Fruit fly (Drosophila melanogaster) whole organism, embryonic: Measurements from ENCODE around the gene Ldaf1.

ENCODE experiments used
- CG1024 ChIP-seq: fragments of 200-800 bp; sonication (Bioruptor generic); IDR thresholded peaks from 2 replicates; pipeline ENCODE4 v1.3.6; 2022; ENCODE audit warnings: missing biosample characterization, missing genetic modification characterization
- CG12071 ChIP-seq: fragments of 200-800 bp; sonication (Bioruptor generic); optimal IDR thresholded peaks from 3 replicates; lab custom pipeline; 2018; ENCODE audit warnings: missing biosample characterization, mild to moderate bottlenecking, missing genetic modification characterization
- CG12659 ChIP-seq: fragments of 200-800 bp; sonication (Bioruptor generic); optimal IDR thresholded peaks from 3 replicates; lab custom pipeline; 2017; ENCODE audit warnings: mild to moderate bottlenecking, missing biosample characterization, missing genetic modification reagents, missing genetic modification characterization
- CG12769 ChIP-seq: fragments of 200-800 bp; sonication (Bioruptor generic); optimal IDR thresholded peaks from 2 replicates; lab custom pipeline; 2019; ENCODE audit warnings: missing biosample characterization, mild to moderate bottlenecking, missing genetic modification characterization, moderate library complexity
- CG13894 ChIP-seq: fragments of 200-800 bp; sonication (Bioruptor generic); optimal IDR thresholded peaks from 3 replicates; lab custom pipeline; 2018; ENCODE audit warnings: missing biosample characterization, mild to moderate bottlenecking, missing genetic modification characterization, moderate library complexity
- CG14014 ChIP-seq: fragments of 200-800 bp; sonication (Bioruptor generic); IDR thresholded peaks from 2 replicates; pipeline ENCODE4 v1.3.6; 2022; ENCODE audit warnings: missing biosample characterization, missing genetic modification characterization
- CG14441 ChIP-seq: fragments of 200-800 bp; sonication (Bioruptor generic); IDR thresholded peaks from 2 replicates; pipeline ENCODE4 v1.3.6; 2022; ENCODE audit warnings: missing biosample characterization, missing genetic modification characterization
- CG17328 ChIP-seq: fragments of 200-800 bp; sonication (Bioruptor generic); IDR thresholded peaks from 2 replicates; pipeline ENCODE4 v1.3.6; 2022; ENCODE audit warnings: missing biosample characterization, missing genetic modification characterization
- CG17361 ChIP-seq: fragments of 200-800 bp; sonication (Bioruptor generic); IDR thresholded peaks from 3 replicates; pipeline ENCODE4 v1.3.6; 2022; ENCODE audit warnings: missing biosample characterization, missing genetic modification characterization
- CG2678 ChIP-seq: fragments of 200-800 bp; sonication (Bioruptor generic); optimal IDR thresholded peaks from 3 replicates; lab custom pipeline; 2019; ENCODE audit warnings: missing biosample characterization, mild to moderate bottlenecking, missing genetic modification characterization, moderate library complexity
- CG30431 ChIP-seq: fragments of 200-800 bp; sonication (Bioruptor generic); optimal IDR thresholded peaks from 2 replicates; lab custom pipeline; 2017; ENCODE audit warnings: missing biosample characterization, missing genetic modification characterization
- CG31224 ChIP-seq: fragments of 200-800 bp; sonication (Bioruptor generic); IDR thresholded peaks from 2 replicates; pipeline ENCODE4 v1.3.6; 2022; ENCODE audit warnings: missing biosample characterization, missing genetic modification characterization
- CG31365 ChIP-seq: fragments of 200-800 bp; sonication (Bioruptor generic); optimal IDR thresholded peaks from 2 replicates; lab custom pipeline; 2018; ENCODE audit warnings: missing biosample characterization, mild to moderate bottlenecking, missing genetic modification characterization
- CG31441 ChIP-seq: fragments of 200-800 bp; sonication (Bioruptor generic); IDR thresholded peaks from 2 replicates; pipeline ENCODE4 v1.3.6; 2022; ENCODE audit warnings: missing biosample characterization, missing genetic modification characterization
- CG4282 ChIP-seq: fragments of 200-800 bp; sonication (Bioruptor generic); optimal IDR thresholded peaks from 2 replicates; lab custom pipeline; 2016; ENCODE audit warnings: missing biosample characterization, missing genetic modification characterization
- CG6689 ChIP-seq: fragments of 200-800 bp; sonication (Bioruptor generic); IDR thresholded peaks from 2 replicates; pipeline ENCODE4 v1.3.6; 2022; ENCODE audit warnings: missing biosample characterization, missing genetic modification characterization
- CG6854 ChIP-seq: fragments of 200-800 bp; sonication (Bioruptor generic); optimal IDR thresholded peaks from 3 replicates; lab custom pipeline; 2017; ENCODE audit warnings: missing biosample characterization, mild to moderate bottlenecking, missing genetic modification characterization
- CG7357 ChIP-seq: fragments of 200-800 bp; sonication (Bioruptor generic); IDR thresholded peaks from 3 replicates; pipeline ENCODE4 v1.3.6; 2022; ENCODE audit warnings: missing biosample characterization, missing genetic modification characterization
- CG8765 ChIP-seq: fragments of 200-800 bp; sonication (Bioruptor generic); IDR thresholded peaks from 2 replicates; pipeline ENCODE4 v1.3.6; 2022; ENCODE audit warnings: missing biosample characterization, missing genetic modification characterization
- CG8924 ChIP-seq: fragments of 200-800 bp; optimal IDR thresholded peaks from 3 replicates; lab custom pipeline; 2019; ENCODE audit warnings: missing biosample characterization, mild to moderate bottlenecking, missing genetic modification characterization, moderate library complexity
- CG9876 ChIP-seq: fragments of 200-800 bp; sonication (Bioruptor generic); optimal IDR thresholded peaks from 2 replicates; lab custom pipeline; 2016; ENCODE audit warnings: missing biosample characterization, missing genetic modification characterization
- CHES-1-like ChIP-seq: fragments of 200-800 bp; sonication (Bioruptor generic); optimal IDR thresholded peaks from 2 replicates; lab custom pipeline; 2016; ENCODE audit warnings: missing biosample characterization, missing genetic modification characterization
- CrebB ChIP-seq: fragments of 200-800 bp; sonication (Bioruptor generic); optimal IDR thresholded peaks from 3 replicates; lab custom pipeline; 2018; ENCODE audit warnings: missing biosample characterization, mild to moderate bottlenecking, missing genetic modification characterization
- Dbx ChIP-seq: fragments of 200-800 bp; sonication (Bioruptor generic); IDR thresholded peaks from 3 replicates; pipeline ENCODE4 v1.3.6; 2022; ENCODE audit warnings: missing biosample characterization, missing genetic modification characterization
- Doc2 ChIP-seq: fragments of 200-800 bp; sonication (Bioruptor generic); IDR thresholded peaks from 2 replicates; pipeline ENCODE4 v1.3.6; 2022; ENCODE audit warnings: missing biosample characterization, missing genetic modification characterization
- Dp ChIP-seq: fragments of 200-800 bp; sonication (Bioruptor generic); optimal IDR thresholded peaks from 2 replicates; lab custom pipeline; 2018; ENCODE audit warnings: missing biosample characterization, mild to moderate bottlenecking, missing genetic modification characterization, moderate library complexity
- Elba2 ChIP-seq: fragments of 200-800 bp; sonication (Bioruptor generic); optimal IDR thresholded peaks from 3 replicates; lab custom pipeline; 2016; ENCODE audit warnings: missing biosample characterization, missing genetic modification characterization
- Fer3 ChIP-seq: fragments of 200-800 bp; sonication (Bioruptor generic); optimal IDR thresholded peaks from 2 replicates; lab custom pipeline; 2018; ENCODE audit warnings: missing biosample characterization, mild to moderate bottlenecking, missing genetic modification characterization, moderate library complexity
- Gug ChIP-seq: fragments of 200-800 bp; sonication (Bioruptor generic); IDR thresholded peaks from 4 replicates; pipeline ENCODE4 v1.3.6; 2022; ENCODE audit warnings: missing biosample characterization, missing genetic modification characterization
- Mad ChIP-seq: fragments of 200-800 bp; sonication (Bioruptor generic); optimal IDR thresholded peaks from 2 replicates; lab custom pipeline; 2016; ENCODE audit warnings: missing biosample characterization, missing genetic modification characterization
- Nf-YA ChIP-seq: fragments of 200-800 bp; sonication (Bioruptor generic); IDR thresholded peaks from 2 replicates; pipeline ENCODE4 v1.3.6; 2022; ENCODE audit warnings: missing biosample characterization, missing genetic modification characterization
- PHDP ChIP-seq: fragments of 200-800 bp; sonication (Bioruptor generic); optimal IDR thresholded peaks from 3 replicates; lab custom pipeline; 2018; ENCODE audit warnings: missing biosample characterization, mild to moderate bottlenecking, missing genetic modification characterization, moderate library complexity
- Rx ChIP-seq: fragments of 200-800 bp; sonication (Bioruptor generic); IDR thresholded peaks from 2 replicates; pipeline ENCODE4 v1.3.6; 2022; ENCODE audit warnings: missing biosample characterization, missing genetic modification characterization
- ap ChIP-seq: fragments of 200-800 bp; sonication (Bioruptor generic); IDR thresholded peaks from 2 replicates; pipeline ENCODE4 v1.3.6; 2022; ENCODE audit warnings: missing biosample characterization, missing genetic modification characterization
- ase ChIP-seq: fragments of 200-800 bp; sonication (Bioruptor generic); IDR thresholded peaks from 3 replicates; pipeline ENCODE4 v1.3.6; 2022; ENCODE audit warnings: missing biosample characterization, missing genetic modification characterization
- bab2 ChIP-seq: fragments of 200-800 bp; sonication (Bioruptor generic); optimal IDR thresholded peaks from 2 replicates; lab custom pipeline; 2016; ENCODE audit warnings: missing biosample characterization, missing genetic modification characterization
- cg ChIP-seq: fragments of 200-800 bp; sonication (Bioruptor generic); optimal IDR thresholded peaks from 3 replicates; lab custom pipeline; 2019; ENCODE audit warnings: missing biosample characterization, mild to moderate bottlenecking, missing genetic modification characterization, moderate library complexity
- ci ChIP-seq: fragments of 200-800 bp; sonication (Bioruptor generic); IDR thresholded peaks from 3 replicates; pipeline ENCODE4 v1.3.6; 2022; ENCODE audit warnings: missing biosample characterization, missing genetic modification characterization
- da ChIP-seq: fragments of 200-800 bp; sonication (Bioruptor generic); optimal IDR thresholded peaks from 2 replicates; lab custom pipeline; 2016; ENCODE audit warnings: missing biosample characterization, missing genetic modification characterization
- danr ChIP-seq: fragments of 200-800 bp; sonication (Bioruptor generic); IDR thresholded peaks from 2 replicates; pipeline ENCODE4 v1.3.6; 2022; ENCODE audit warnings: missing biosample characterization, missing genetic modification characterization
- dm ChIP-seq: fragments of 200-800 bp; sonication (Bioruptor generic); optimal IDR thresholded peaks from 3 replicates; lab custom pipeline; 2016; ENCODE audit warnings: missing biosample characterization, missing genetic modification characterization
- dmrt99B ChIP-seq: fragments of 200-800 bp; sonication (Bioruptor generic); optimal IDR thresholded peaks from 2 replicates; lab custom pipeline; 2018; ENCODE audit warnings: missing biosample characterization, mild to moderate bottlenecking, missing genetic modification characterization, moderate library complexity
- h ChIP-seq: fragments of >200 bp; optimal IDR thresholded peaks from 2 replicates; lab custom pipeline; 2017
- lilli ChIP-seq: fragments of 200-800 bp; sonication (Bioruptor generic); optimal IDR thresholded peaks from 3 replicates; lab custom pipeline; 2016; ENCODE audit warnings: missing biosample characterization, missing genetic modification characterization
- maf-S ChIP-seq: fragments of 200-800 bp; sonication (Bioruptor generic); optimal IDR thresholded peaks from 2 replicates; lab custom pipeline; 2016; ENCODE audit warnings: missing biosample characterization, missing genetic modification characterization
- mam ChIP-seq: fragments of 200-800 bp; sonication (Bioruptor generic); optimal IDR thresholded peaks from 3 replicates; lab custom pipeline; 2016; ENCODE audit warnings: missing biosample characterization, missing genetic modification characterization
- mirr ChIP-seq: fragments of 200-800 bp; sonication (Bioruptor generic); optimal IDR thresholded peaks from 3 replicates; lab custom pipeline; 2018; ENCODE audit warnings: missing biosample characterization, mild to moderate bottlenecking, missing genetic modification characterization
- nau ChIP-seq: fragments of 200-800 bp; sonication (Bioruptor generic); optimal IDR thresholded peaks from 3 replicates; lab custom pipeline; 2017; ENCODE audit warnings: missing biosample characterization, mild to moderate bottlenecking, missing genetic modification characterization, missing genetic modification reagents
- odd ChIP-seq: fragments of 200-800 bp; sonication (Bioruptor generic); optimal IDR thresholded peaks from 2 replicates; lab custom pipeline; 2017; ENCODE audit warnings: missing biosample characterization, mild to moderate bottlenecking, missing genetic modification characterization
- phol ChIP-seq: fragments of 200-800 bp; sonication (Bioruptor generic); optimal IDR thresholded peaks from 3 replicates; lab custom pipeline; 2018; ENCODE audit warnings: missing biosample characterization, mild to moderate bottlenecking, missing genetic modification characterization, moderate library complexity
- unpg ChIP-seq: fragments of 200-800 bp; sonication (Bioruptor generic); optimal IDR thresholded peaks from 3 replicates; lab custom pipeline; 2018; ENCODE audit warnings: missing biosample characterization, mild to moderate bottlenecking, missing genetic modification characterization, moderate library complexity
- usp ChIP-seq: fragments of >200 bp; optimal IDR thresholded peaks from 2 replicates; lab custom pipeline; 2017; ENCODE audit warnings: missing biosample characterization, missing genetic modification characterization

Ldaf1 gene

dm6 chrX:1854070-1854469, 47.6 kb downstream of the Ldaf1 start (continued):
- TF ChIP-seq Fer3 (tag; lab: Kevin White, UChicago) (peak; percentile 78), CG31224 (GFP tag; lab: Robert Waterston, UW) (0 out of 2 replicates have a peak, but pooled peaks have one; percentile 37), mam (peak; percentile 56), Rx (GFP tag; lab: Robert Waterston, UW) (no peak), CG14441 (GFP tag; lab: Robert Waterston, UW) (peak; percentile 55; the same call in 1 of the 2 replicates), unpg (GFP tag; lab: Kevin White, UChicago) (peak; percentile 36), CG14014 (GFP tag; lab: Robert Waterston, UW) (peak; percentile 81; the same call in 1 of the 2 replicates), dmrt99B (tag; lab: Kevin White, UChicago) (peak; percentile 26), CG17328 (GFP tag; lab: Robert Waterston, UW) (no peak), Dbx (GFP tag; lab: Robert Waterston, UW) (peak; percentile 89; the same call in 2 of the 3 replicates), ase (peak; percentile 57; the same call in 2 of the 3 replicates), phol (tag; lab: Kevin White, UChicago) (no peak), mirr (GFP tag; lab: Kevin White, UChicago) (peak; percentile 86), Dp (no peak), CHES-1-like (peak; percentile 70), ci (GFP tag; lab: Robert Waterston, UW) (peak; percentile 61; the same call in 2 of the 3 replicates), dm (no peak), CG31365 (tag; lab: Kevin White, UChicago) (peak; percentile 66), CG7357 (GFP tag; lab: Robert Waterston, UW) (peak; percentile 21; the same call in 1 of the 3 replicates), Doc2 (no peak), CG13894 (tag; lab: Kevin White, UChicago) (peak; percentile 83), nau (peak; percentile 83), CG8765 (GFP tag; lab: Robert Waterston, UW) (no peak), CG9876 (peak; percentile 37), CG1024 (GFP tag; lab: Robert Waterston, UW) (0 out of 2 replicates have a peak, but pooled peaks have one; percentile 13), CrebB (peak; percentile 82), da (peak; percentile 46), danr (0 out of 2 replicates have a peak, but pooled peaks have one; percentile 24), bab2 (GFP tag; lab: Kevin White, UChicago) (peak; percentile 72), lilli (GFP tag; lab: Kevin White, UChicago) (peak; percentile 43), CG31441 (GFP tag; lab: Robert Waterston, UW) (no peak), ap (GFP tag; lab: Robert Waterston, UW) (0 out of 2 replicates have a peak, but pooled peaks have one; percentile 13), h (lab: Kevin White, UChicago) (no peak), CG12071 (GFP tag; lab: Kevin White, UChicago) (peak; percentile 84), cg (no peak), PHDP (tag; lab: Kevin White, UChicago) (peak; percentile 58), Mad (GFP tag; lab: Kevin White, UChicago) (no peak), CG8924 (tag; lab: Kevin White, UChicago) (peak; percentile 13), CG2678 (peak; percentile 79), CG12659 (peak; percentile 77), CG6689 (peak; percentile 23; the same call in 1 of the 2 replicates), Gug (GFP tag; lab: Robert Waterston, UW) (no peak), Nf-YA (GFP tag; lab: Robert Waterston, UW) (peak; percentile 74), odd (peak; percentile 68), CG12769 (peak; percentile 85), CG4282 (GFP tag; lab: Kevin White, UChicago) (peak; percentile 24), maf-S (peak; percentile 54), Elba2 (no peak), CG6854 (GFP tag; lab: Kevin White, UChicago) (peak; percentile 89), CG30431 (GFP tag; lab: Kevin White, UChicago) (no peak), usp (GFP tag; lab: Kevin White, UChicago) (no peak), CG17361 (GFP tag; lab: Robert Waterston, UW) (no peak)
